Worm (Caenorhabditis elegans) whole organism, young adult: ENCODE measurements around the gene R03E9.2.
A peak's percentile ranks its signal among the peaks of the same experiment; 100 is the strongest.

ENCODE experiments used
- B0336.3 ChIP-seq: fragments of 200-800 bp; sonication (Bioruptor generic); IDR thresholded peaks from 2 replicates; pipeline ENCODE4 v1.3.6; 2022; ENCODE audit warnings: missing genetic modification characterization, missing compliant biosample characterization
- C06A6.2 ChIP-seq: fragments of 200-800 bp; sonication (Bioruptor generic); conservative IDR thresholded peaks from 2 replicates; pipeline ENCODE4 v1.3.6; 2022; ENCODE audit warnings: missing genetic modification characterization, missing compliant biosample characterization
- F33H1.4 ChIP-seq: fragments of 200-800 bp; sonication (Bioruptor generic); IDR thresholded peaks from 2 replicates; pipeline ENCODE4 v1.3.6; 2022; ENCODE audit warnings: missing genetic modification reagents, missing genetic modification characterization, missing compliant biosample characterization
- F37B4.10 ChIP-seq: fragments of 200-800 bp; sonication (Bioruptor generic); IDR thresholded peaks from 2 replicates; pipeline ENCODE4 v1.3.6; 2022; ENCODE audit warnings: missing genetic modification characterization, missing compliant biosample characterization
- F39B2.1 ChIP-seq: fragments of 200-800 bp; sonication (Bioruptor generic); IDR thresholded peaks from 2 replicates; pipeline ENCODE4 v1.3.6; 2022; ENCODE audit warnings: missing genetic modification reagents, missing genetic modification characterization, missing compliant biosample characterization
- F57C9.4 ChIP-seq: sonication (generic microtip); optimal IDR thresholded peaks from 2 replicates; lab custom pipeline; 2017; ENCODE audit warnings: mild to moderate bottlenecking, missing genetic modification characterization, missing compliant biosample characterization
- K11D2.4 ChIP-seq: fragments of 200-800 bp; sonication (Bioruptor generic); IDR thresholded peaks from 2 replicates; pipeline ENCODE4 v1.3.6; 2022; ENCODE audit warnings: missing genetic modification reagents, missing genetic modification characterization, missing compliant biosample characterization
- K12H6.12 ChIP-seq: fragments of 200-800 bp; sonication (Bioruptor generic); optimal IDR thresholded peaks from 2 replicates; lab custom pipeline; 2018; ENCODE audit warnings: mild to moderate bottlenecking, missing genetic modification characterization, missing compliant biosample characterization
- Y53G8AR.9 ChIP-seq: fragments of 200-800 bp; sonication (Bioruptor generic); conservative IDR thresholded peaks from 2 replicates; pipeline ENCODE4 v1.3.6; 2022; ENCODE audit warnings: missing genetic modification reagents, missing genetic modification characterization, missing compliant biosample characterization
- atf-7 ChIP-seq: sonication (generic microtip); optimal IDR thresholded peaks from 2 replicates; lab custom pipeline; 2017; ENCODE audit warnings: mild to moderate bottlenecking, missing genetic modification characterization, missing compliant biosample characterization
- attf-5 ChIP-seq: fragments of 200-800 bp; sonication (Bioruptor generic); optimal IDR thresholded peaks from 2 replicates; lab custom pipeline; 2018; ENCODE audit warnings: mild to moderate bottlenecking, missing genetic modification characterization, missing compliant biosample characterization
- cebp-1 ChIP-seq, 2 experiments: fragments of 200-800 bp in 1 of 2; sonication (Bioruptor generic) in 1 of 2; sonication (generic microtip) in 1 of 2; IDR thresholded peaks in 1 of 2; optimal IDR thresholded peaks in 1 of 2; 2 replicates each; pipeline versions ENCODE4 v1.3.6 to Lab custom; 2017 to 2022; ENCODE audit warnings: missing compliant biosample characterization in 2 of 2, missing genetic modification characterization in 2 of 2, mild to moderate bottlenecking in 1 of 2, missing genetic modification reagents in 1 of 2, moderate library complexity in 1 of 2
- ceh-27 ChIP-seq: fragments of 200-800 bp; sonication (Bioruptor generic); optimal IDR thresholded peaks from 2 replicates; lab custom pipeline; 2018; ENCODE audit warnings: mild to moderate bottlenecking, missing genetic modification characterization, moderate library complexity, missing compliant biosample characterization
- ceh-40 ChIP-seq: fragments of 200-800 bp; sonication (Bioruptor generic); IDR thresholded peaks from 2 replicates; pipeline ENCODE4 v1.3.6; 2022; ENCODE audit warnings: missing genetic modification characterization, missing compliant biosample characterization
- ceh-79 ChIP-seq: sonication (generic microtip); optimal IDR thresholded peaks from 2 replicates; lab custom pipeline; 2017; ENCODE audit warnings: mild to moderate bottlenecking, missing genetic modification characterization, missing compliant biosample characterization
- ceh-91 ChIP-seq: fragments of 200-800 bp; sonication (Bioruptor generic); IDR thresholded peaks from 2 replicates; pipeline ENCODE4 v1.3.6; 2022; ENCODE audit warnings: missing genetic modification reagents, missing genetic modification characterization, missing compliant biosample characterization
- chd-7 ChIP-seq: sonication (generic microtip); optimal IDR thresholded peaks from 2 replicates; lab custom pipeline; 2016; ENCODE audit warnings: mild to moderate bottlenecking, missing genetic modification characterization, moderate library complexity, missing compliant biosample characterization
- die-1 ChIP-seq: sonication (generic microtip); optimal IDR thresholded peaks from 2 replicates; lab custom pipeline; 2016; ENCODE audit warnings: missing genotype, mild to moderate bottlenecking, missing genetic modification characterization, missing compliant biosample characterization
- dox-1 ChIP-seq: fragments of 200-800 bp; sonication (Bioruptor generic); IDR thresholded peaks from 2 replicates; pipeline ENCODE4 v1.3.6; 2022; ENCODE audit warnings: missing genetic modification reagents, missing genetic modification characterization, missing compliant biosample characterization
- ekl-4 ChIP-seq: fragments of 200-800 bp; sonication (Bioruptor generic); IDR thresholded peaks from 2 replicates; pipeline ENCODE4 v1.3.6; 2022; ENCODE audit warnings: missing genetic modification reagents, missing genetic modification characterization, missing compliant biosample characterization
- gei-17 ChIP-seq: fragments of 200-800 bp; sonication (Bioruptor generic); optimal IDR thresholded peaks from 2 replicates; lab custom pipeline; 2018; ENCODE audit warnings: mild to moderate bottlenecking, missing genetic modification characterization, missing compliant biosample characterization
- hlh-12 ChIP-seq: sonication (generic microtip); optimal IDR thresholded peaks from 2 replicates; lab custom pipeline; 2016; ENCODE audit warnings: missing genetic modification characterization, missing compliant biosample characterization
- hlh-26 ChIP-seq: fragments of 200-800 bp; sonication (Bioruptor generic); conservative IDR thresholded peaks from 2 replicates; pipeline ENCODE4 v1.3.6; 2022; ENCODE audit warnings: missing genetic modification reagents, missing genetic modification characterization, missing compliant biosample characterization
- hmg-1.2 ChIP-seq: fragments of 200-800 bp; sonication (Bioruptor generic); IDR thresholded peaks from 2 replicates; pipeline ENCODE4 v1.3.6; 2022; ENCODE audit warnings: missing genetic modification reagents, missing genetic modification characterization, missing compliant biosample characterization
- hmg-20 ChIP-seq: fragments of 200-800 bp; sonication (Bioruptor generic); IDR thresholded peaks from 2 replicates; pipeline ENCODE4 v1.3.6; 2022; ENCODE audit warnings: missing genetic modification reagents, missing genetic modification characterization, missing compliant biosample characterization
- lin-26 ChIP-seq: fragments of 200-800 bp; sonication (Bioruptor generic); IDR thresholded peaks from 2 replicates; pipeline ENCODE4 v1.3.6; 2022; ENCODE audit warnings: missing genetic modification reagents, missing genetic modification characterization, missing compliant biosample characterization
- lin-40 ChIP-seq: sonication (generic microtip); optimal IDR thresholded peaks from 2 replicates; lab custom pipeline; 2016; ENCODE audit warnings: missing genetic modification characterization, mild to moderate bottlenecking, missing compliant biosample characterization, missing genotype, missing genetic modification reagents
- madf-10 ChIP-seq: sonication (generic microtip); optimal IDR thresholded peaks from 2 replicates; lab custom pipeline; 2016; ENCODE audit warnings: mild to moderate bottlenecking, missing genetic modification characterization, missing compliant biosample characterization
- madf-3 ChIP-seq: fragments of 200-800 bp; sonication (Bioruptor generic); IDR thresholded peaks from 2 replicates; pipeline ENCODE4 v1.3.6; 2022; ENCODE audit warnings: missing genetic modification reagents, missing genetic modification characterization, missing compliant biosample characterization
- mcd-1 ChIP-seq: fragments of 200-800 bp; sonication (Bioruptor generic); IDR thresholded peaks from 2 replicates; pipeline ENCODE4 v1.3.6; 2022; ENCODE audit warnings: missing genetic modification reagents, missing genetic modification characterization, missing compliant biosample characterization
- nhr-80 ChIP-seq: sonication (generic microtip); optimal IDR thresholded peaks from 2 replicates; lab custom pipeline; 2016; ENCODE audit warnings: missing genetic modification characterization, missing compliant biosample characterization
- somi-1 ChIP-seq: fragments of 200-800 bp; sonication (Bioruptor generic); optimal IDR thresholded peaks from 2 replicates; lab custom pipeline; 2018; ENCODE audit warnings: mild to moderate bottlenecking, missing genetic modification characterization, missing compliant biosample characterization
- zim-3 ChIP-seq: sonication (generic microtip); optimal IDR thresholded peaks from 2 replicates; lab custom pipeline; 2017; ENCODE audit warnings: mild to moderate bottlenecking, missing genetic modification characterization, moderate library complexity, missing compliant biosample characterization
- ztf-22 ChIP-seq: fragments of 200-800 bp; sonication (Bioruptor generic); optimal IDR thresholded peaks from 2 replicates; lab custom pipeline; 2018; ENCODE audit warnings: mild to moderate bottlenecking, missing genetic modification characterization, moderate library complexity, missing compliant biosample characterization
- ztf-26 ChIP-seq: sonication (generic microtip); optimal IDR thresholded peaks from 2 replicates; lab custom pipeline; 2017; ENCODE audit warnings: missing genetic modification characterization, missing compliant biosample characterization
- ztf-3 ChIP-seq: fragments of 200-800 bp; sonication (Bioruptor generic); optimal IDR thresholded peaks from 2 replicates; lab custom pipeline; 2018; ENCODE audit warnings: mild to moderate bottlenecking, missing genetic modification characterization, missing compliant biosample characterization

The R03E9.2 gene

DNA sequence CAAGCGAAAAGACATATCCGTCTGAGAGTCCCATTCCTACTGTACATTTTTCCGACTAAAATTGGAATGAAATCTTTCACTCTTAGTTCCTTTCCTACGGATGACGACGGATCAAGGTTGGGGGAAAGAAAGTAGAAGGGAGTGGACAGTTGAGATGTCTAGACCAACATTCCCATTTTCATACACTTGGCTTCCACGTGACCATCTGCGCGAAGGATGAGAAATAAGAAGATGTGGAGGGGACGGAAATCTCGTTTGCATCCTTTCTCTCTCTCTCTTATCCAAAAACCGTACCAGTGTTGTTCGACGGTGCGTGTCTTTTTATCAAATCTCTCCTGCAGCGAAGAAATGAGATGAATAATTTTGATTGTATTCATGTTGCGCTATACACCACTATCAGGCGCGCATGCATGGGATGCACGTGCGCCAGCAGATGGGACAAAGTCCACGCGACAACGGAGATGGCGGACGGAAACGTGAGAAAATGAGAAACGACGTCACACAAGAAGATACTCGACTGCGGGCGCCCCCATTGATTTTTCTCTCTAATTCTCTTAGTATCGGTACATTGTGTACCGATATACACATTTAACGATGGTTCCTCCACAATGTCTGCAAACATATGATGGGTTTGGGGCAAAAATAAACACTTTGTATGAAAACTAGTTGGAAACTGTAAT is 4.4 kb upstream of the R03E9.2 start (continued):
- TF ChIP-seq K11D2.4 (peak; percentile 90; the same call in 1 of the 2 replicates), mcd-1 (GFP tag; lab: Robert Waterston, UW) (peak; percentile 58), hlh-26 (GFP tag; lab: Robert Waterston, UW) (no peak), ceh-40 (GFP tag; lab: Robert Waterston, UW) (no peak)

DNA sequence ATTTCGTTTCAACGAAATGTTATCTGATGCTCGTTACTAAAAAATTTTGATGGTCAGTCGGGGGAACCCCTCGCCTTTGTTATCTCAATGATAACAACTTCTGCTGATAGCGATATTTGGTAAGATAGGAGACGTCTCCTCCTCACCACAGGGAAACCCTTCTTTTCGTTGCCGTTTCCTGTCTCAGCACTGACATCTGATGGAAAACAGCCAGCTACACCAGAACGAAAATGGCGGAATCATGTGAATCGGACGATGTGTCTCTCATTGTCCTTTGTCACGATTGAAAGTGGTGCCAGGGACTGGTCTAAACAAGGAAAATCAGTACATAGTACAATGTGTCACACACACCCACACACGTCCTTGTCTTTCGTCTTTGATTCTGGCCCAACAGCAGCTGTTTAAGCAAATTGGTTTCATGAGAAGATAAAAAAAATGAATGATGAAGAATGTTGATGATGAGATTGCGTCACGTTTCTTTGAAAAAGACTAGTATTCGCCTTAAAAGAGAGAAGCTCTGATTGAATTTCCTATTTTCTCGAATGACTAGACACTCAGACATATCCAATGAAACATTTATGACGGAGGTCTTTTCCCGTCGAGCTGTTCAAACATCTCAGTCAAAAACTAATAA is 3.4 kb upstream of the R03E9.2 start:
- TF ChIP-seq dox-1 (GFP tag; lab: Robert Waterston, UW) (peak; percentile 51), K12H6.12 (tag; lab: Kevin White, UChicago) (no peak), ceh-91 (GFP tag; lab: Robert Waterston, UW) (no peak), chd-7 (tag; lab: Kevin White, UChicago) (peak; percentile 63), ekl-4 (GFP tag; lab: Robert Waterston, UW) (peak; percentile 24; the same call in 1 of the 2 replicates), lin-40 (peak; percentile 63), F39B2.1 (GFP tag; lab: Robert Waterston, UW) (no peak), F57C9.4 (no peak), lin-26 (GFP tag; lab: Robert Waterston, UW) (peak; percentile 64; the same call in 1 of the 2 replicates), C06A6.2 (GFP tag; lab: Robert Waterston, UW) (0 out of 2 replicates have a peak, but pooled peaks have one; percentile 21), madf-3 (no peak), ztf-22 (GFP tag; lab: Kevin White, UChicago) (peak; percentile 21), atf-7 (tag; lab: Kevin White, UChicago) (peak; percentile 78), ztf-26 (tag; lab: Kevin White, UChicago) (peak; percentile 54), madf-10 (tag; lab: Kevin White, UChicago) (peak; percentile 23), gei-17 (GFP tag; lab: Kevin White, UChicago) (no peak), ceh-27 (GFP tag; lab: Kevin White, UChicago) (peak; percentile 61), F37B4.10 (GFP tag; lab: Robert Waterston, UW) (no peak), cebp-1 (GFP tag; IDR thresholded peaks at IDR 0.05; lab: Robert Waterston, UW) (no peak), cebp-1 (tag; optimal IDR thresholded peaks at IDR 0.05; lab: Kevin White, UChicago) (peak; percentile 34), nhr-80 (peak; percentile 85), attf-5 (GFP tag; lab: Kevin White, UChicago) (peak; percentile 11), hmg-1.2 (GFP tag; lab: Robert Waterston, UW) (0 out of 2 replicates have a peak, but pooled peaks have one; percentile 4), B0336.3 (0 out of 2 replicates have a peak, but pooled peaks have one; percentile 18), die-1 (tag; lab: Kevin White, UChicago) (peak; percentile 44)
- TF ChIP-seq, all 124 proteins: peak for 17

DNA sequence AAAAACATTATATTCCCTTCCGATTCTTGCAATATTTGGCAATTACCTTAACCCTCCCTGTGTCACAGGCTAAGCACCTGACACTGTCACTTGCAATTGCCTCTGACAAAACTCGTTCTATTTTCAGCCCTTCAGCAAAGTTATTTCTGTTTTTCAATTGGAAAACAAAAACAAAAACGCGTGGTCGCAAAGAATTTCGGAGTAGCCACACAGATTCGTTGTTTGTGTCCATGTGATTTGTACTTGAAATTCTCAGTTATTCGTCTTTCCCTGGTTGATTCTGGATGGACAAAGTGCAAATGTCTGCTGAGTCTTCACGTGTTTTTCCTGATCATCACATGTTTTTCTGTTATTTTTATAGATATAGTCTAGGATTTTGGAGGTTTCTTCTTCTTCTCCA is 2.4 kb upstream of the R03E9.2 start:
- 0 out of 2 replicates have a peak, but pooled peaks have one; percentile 38 for TF ChIP-seq K11D2.4
- no peak for TF ChIP-seq ekl-4 (GFP tag; lab: Robert Waterston, UW)
- peak; percentile 23 for TF ChIP-seq gei-17 (GFP tag; lab: Kevin White, UChicago)
- TF ChIP-seq ceh-79 (tag; lab: Kevin White, UChicago): no peak
- TF ChIP-seq nhr-80: no peak
- TF ChIP-seq Y53G8AR.9: no peak
- no peak for TF ChIP-seq hlh-12
- TF ChIP-seq F33H1.4 (GFP tag; lab: Robert Waterston, UW): no peak
- TF ChIP-seq lin-40: peak; percentile 13
- TF ChIP-seq zim-3: no peak
- 0 out of 2 replicates have a peak, but pooled peaks have one; percentile 51 for TF ChIP-seq C06A6.2 (GFP tag; lab: Robert Waterston, UW)
- peak; percentile 62 for TF ChIP-seq ceh-27 (GFP tag; lab: Kevin White, UChicago)
- no peak for TF ChIP-seq ztf-3 (GFP tag; lab: Kevin White, UChicago)
- no peak for TF ChIP-seq cebp-1 (GFP tag; IDR thresholded peaks at IDR 0.05; lab: Robert Waterston, UW)
- TF ChIP-seq cebp-1 (tag; optimal IDR thresholded peaks at IDR 0.05; lab: Kevin White, UChicago): peak; percentile 50
- TF ChIP-seq somi-1 (GFP tag; lab: Kevin White, UChicago): peak; percentile 62
- no peak for TF ChIP-seq hmg-20 (GFP tag; lab: Robert Waterston, UW)
